Worm (Caenorhabditis elegans) whole organism, young adult: ENCODE results near the gene C55A1.4.

Experiments
- B0261.1 ChIP-seq: sonication (generic microtip); optimal IDR thresholded peaks from 2 replicates; lab custom pipeline; 2016; ENCODE audit warnings: mild to moderate bottlenecking, missing genetic modification characterization, moderate library complexity, missing compliant biosample characterization
- C17E4.6 ChIP-seq: fragments of 200-800 bp; sonication (Bioruptor generic); IDR thresholded peaks from 2 replicates; pipeline ENCODE4 v1.3.6; 2022; ENCODE audit warnings: missing genetic modification reagents, missing genetic modification characterization, missing compliant biosample characterization
- F49E8.2 ChIP-seq: sonication (generic microtip); optimal IDR thresholded peaks from 3 replicates; lab custom pipeline; 2017; ENCODE audit warnings: missing genetic modification characterization, mild to moderate bottlenecking, missing compliant biosample characterization, antibody characterized with exemption, moderate library complexity; ENCODE audit not compliant: insufficient read depth
- F55B11.4 ChIP-seq: sonication (generic microtip); optimal IDR thresholded peaks from 2 replicates; lab custom pipeline; 2016; ENCODE audit warnings: missing compliant biosample characterization, missing genetic modification characterization, borderline replicate concordance; ENCODE audit not compliant: insufficient read depth
- F57A8.1 ChIP-seq: fragments of 200-800 bp; sonication (Bioruptor generic); optimal IDR thresholded peaks from 2 replicates; lab custom pipeline; 2018; ENCODE audit warnings: mild to moderate bottlenecking, missing genetic modification characterization, moderate library complexity, missing compliant biosample characterization
- F57C9.4 ChIP-seq: sonication (generic microtip); optimal IDR thresholded peaks from 2 replicates; lab custom pipeline; 2017; ENCODE audit warnings: mild to moderate bottlenecking, missing genetic modification characterization, missing compliant biosample characterization
- T26A5.8 ChIP-seq: sonication (generic microtip); optimal IDR thresholded peaks from 2 replicates; lab custom pipeline; 2016; ENCODE audit warnings: missing genetic modification characterization, missing compliant biosample characterization
- Y53F4B.3 ChIP-seq: fragments of 200-800 bp; sonication (Bioruptor generic); IDR thresholded peaks from 2 replicates; pipeline ENCODE4 v1.3.6; 2022; ENCODE audit warnings: missing genetic modification reagents, missing genetic modification characterization, missing compliant biosample characterization
- ZK185.1 ChIP-seq: sonication (generic microtip); optimal IDR thresholded peaks from 2 replicates; lab custom pipeline; 2016; ENCODE audit warnings: mild to moderate bottlenecking, missing genetic modification characterization, missing compliant biosample characterization; ENCODE audit not compliant: poor library complexity, severe bottlenecking
- ama-1 ChIP-seq, 3 experiments: fragments of 150-350 bp in 1 of 3; sonication (generic microtip) in 2 of 3; optimal IDR thresholded peaks; 2 replicates each; lab custom pipeline; 2014 to 2018; ENCODE audit warnings: missing biosample characterization in 2 of 3, missing genetic modification characterization in 2 of 3, missing genetic modification reagents in 2 of 3
- aptf-2 ChIP-seq: fragments of 200-800 bp; sonication (Bioruptor generic); conservative IDR thresholded peaks from 2 replicates; pipeline ENCODE4 v1.3.6; 2022; ENCODE audit warnings: missing genetic modification reagents, missing genetic modification characterization, missing compliant biosample characterization
- athp-1 ChIP-seq: sonication (generic microtip); optimal IDR thresholded peaks from 2 replicates; lab custom pipeline; 2017; ENCODE audit warnings: mild to moderate bottlenecking, missing genetic modification characterization, missing compliant biosample characterization
- attf-3 ChIP-seq: fragments of 200-800 bp; sonication (Bioruptor generic); conservative IDR thresholded peaks from 2 replicates; pipeline ENCODE4 v1.3.6; 2022; ENCODE audit warnings: missing genetic modification reagents, missing genetic modification characterization, missing compliant biosample characterization
- attf-6 ChIP-seq: fragments of 200-800 bp; sonication (Bioruptor generic); IDR thresholded peaks from 2 replicates; pipeline ENCODE4 v1.3.6; 2022; ENCODE audit warnings: missing genetic modification reagents, missing genetic modification characterization, missing compliant biosample characterization
- bed-2 ChIP-seq: fragments of 200-800 bp; sonication (Bioruptor generic); IDR thresholded peaks from 2 replicates; pipeline ENCODE4 v1.3.6; 2022; ENCODE audit warnings: missing genetic modification reagents, missing genetic modification characterization, missing compliant biosample characterization
- cebp-1 ChIP-seq, 2 experiments: fragments of 200-800 bp in 1 of 2; sonication (Bioruptor generic) in 1 of 2; sonication (generic microtip) in 1 of 2; IDR thresholded peaks in 1 of 2; optimal IDR thresholded peaks in 1 of 2; 2 replicates each; pipeline versions ENCODE4 v1.3.6 to Lab custom; 2017 to 2022; ENCODE audit warnings: missing compliant biosample characterization in 2 of 2, missing genetic modification characterization in 2 of 2, mild to moderate bottlenecking in 1 of 2, missing genetic modification reagents in 1 of 2, moderate library complexity in 1 of 2
- cebp-2 ChIP-seq: fragments of 200-800 bp; sonication (Bioruptor generic); IDR thresholded peaks from 2 replicates; pipeline ENCODE4 v1.3.6; 2022; ENCODE audit warnings: missing genetic modification characterization, missing compliant biosample characterization
- die-1 ChIP-seq: sonication (generic microtip); optimal IDR thresholded peaks from 2 replicates; lab custom pipeline; 2016; ENCODE audit warnings: missing genotype, mild to moderate bottlenecking, missing genetic modification characterization, missing compliant biosample characterization
- egrh-3 ChIP-seq: fragments of 200-800 bp; sonication (Bioruptor generic); IDR thresholded peaks from 2 replicates; pipeline ENCODE4 v1.3.6; 2022; ENCODE audit warnings: missing genetic modification reagents, missing genetic modification characterization, missing compliant biosample characterization
- ekl-4 ChIP-seq: fragments of 200-800 bp; sonication (Bioruptor generic); IDR thresholded peaks from 2 replicates; pipeline ENCODE4 v1.3.6; 2022; ENCODE audit warnings: missing genetic modification reagents, missing genetic modification characterization, missing compliant biosample characterization
- fkh-3 ChIP-seq: sonication (generic microtip); optimal IDR thresholded peaks from 2 replicates; lab custom pipeline; 2016; ENCODE audit warnings: mild to moderate bottlenecking, missing genetic modification characterization, missing compliant biosample characterization
- him-1 ChIP-seq: sonication (generic microtip); optimal IDR thresholded peaks from 2 replicates; lab custom pipeline; 2016; ENCODE audit warnings: missing genotype, missing genetic modification reagents, missing genetic modification characterization, missing compliant biosample characterization
- hmg-20 ChIP-seq: fragments of 200-800 bp; sonication (Bioruptor generic); IDR thresholded peaks from 2 replicates; pipeline ENCODE4 v1.3.6; 2022; ENCODE audit warnings: missing genetic modification reagents, missing genetic modification characterization, missing compliant biosample characterization
- lin-40 ChIP-seq: sonication (generic microtip); optimal IDR thresholded peaks from 2 replicates; lab custom pipeline; 2016; ENCODE audit warnings: missing genetic modification characterization, mild to moderate bottlenecking, missing compliant biosample characterization, missing genotype, missing genetic modification reagents
- lsl-1 ChIP-seq: fragments of 200-800 bp; sonication (Bioruptor generic); optimal IDR thresholded peaks from 2 replicates; lab custom pipeline; 2018; ENCODE audit warnings: mild to moderate bottlenecking, missing genetic modification characterization, moderate library complexity, missing compliant biosample characterization
- nhr-27 ChIP-seq: fragments of 200-800 bp; sonication (Bioruptor generic); optimal IDR thresholded peaks from 2 replicates; lab custom pipeline; 2018; ENCODE audit warnings: mild to moderate bottlenecking, missing genetic modification characterization, moderate library complexity, missing compliant biosample characterization
- nhr-80 ChIP-seq: sonication (generic microtip); optimal IDR thresholded peaks from 2 replicates; lab custom pipeline; 2016; ENCODE audit warnings: missing genetic modification characterization, missing compliant biosample characterization
- pbrm-1 ChIP-seq: fragments of 200-800 bp; sonication (Bioruptor generic); IDR thresholded peaks from 2 replicates; pipeline ENCODE4 v1.3.6; 2022; ENCODE audit warnings: missing genetic modification reagents, missing genetic modification characterization, missing compliant biosample characterization
- repo-1 ChIP-seq: sonication (generic microtip); optimal IDR thresholded peaks from 2 replicates; lab custom pipeline; 2017; ENCODE audit warnings: mild to moderate bottlenecking, missing genetic modification characterization, missing compliant biosample characterization
- snpc-1.1 ChIP-seq: sonication (generic microtip); optimal IDR thresholded peaks from 2 replicates; lab custom pipeline; 2017; ENCODE audit warnings: missing genetic modification characterization, mild to moderate bottlenecking, missing compliant biosample characterization, antibody characterized with exemption, moderate library complexity, missing genotype, missing genetic modification reagents; ENCODE audit not compliant: insufficient read depth
- snpc-1.3 ChIP-seq: sonication (generic microtip); optimal IDR thresholded peaks from 2 replicates; lab custom pipeline; 2017; ENCODE audit warnings: missing genetic modification characterization, mild to moderate bottlenecking, missing compliant biosample characterization, antibody characterized with exemption, moderate library complexity, missing genotype, missing genetic modification reagents; ENCODE audit not compliant: insufficient read depth
- snpc-3.4 ChIP-seq: sonication (generic microtip); optimal IDR thresholded peaks from 2 replicates; lab custom pipeline; 2017; ENCODE audit warnings: missing genetic modification characterization, mild to moderate bottlenecking, missing compliant biosample characterization, antibody characterized with exemption, moderate library complexity, missing genotype, missing genetic modification reagents
- tbx-9 ChIP-seq: sonication (generic microtip); optimal IDR thresholded peaks from 2 replicates; lab custom pipeline; 2016; ENCODE audit warnings: borderline replicate concordance, missing genetic modification characterization, inconsistent platforms, missing compliant biosample characterization
- unc-62 ChIP-seq: fragments of 150-350 bp; optimal IDR thresholded peaks from 2 replicates; lab custom pipeline; 2014; ENCODE audit warnings: missing biosample characterization, missing genetic modification reagents, missing genetic modification characterization
- zim-3 ChIP-seq: sonication (generic microtip); optimal IDR thresholded peaks from 2 replicates; lab custom pipeline; 2017; ENCODE audit warnings: mild to moderate bottlenecking, missing genetic modification characterization, moderate library complexity, missing compliant biosample characterization
- ztf-25 ChIP-seq: fragments of 200-800 bp; sonication (Bioruptor generic); IDR thresholded peaks from 2 replicates; pipeline ENCODE4 v1.3.6; 2022; ENCODE audit warnings: missing genetic modification reagents, missing genetic modification characterization, missing compliant biosample characterization
- ztf-26 ChIP-seq: sonication (generic microtip); optimal IDR thresholded peaks from 2 replicates; lab custom pipeline; 2017; ENCODE audit warnings: missing genetic modification characterization, missing compliant biosample characterization

C55A1.4 gene

DNA sequence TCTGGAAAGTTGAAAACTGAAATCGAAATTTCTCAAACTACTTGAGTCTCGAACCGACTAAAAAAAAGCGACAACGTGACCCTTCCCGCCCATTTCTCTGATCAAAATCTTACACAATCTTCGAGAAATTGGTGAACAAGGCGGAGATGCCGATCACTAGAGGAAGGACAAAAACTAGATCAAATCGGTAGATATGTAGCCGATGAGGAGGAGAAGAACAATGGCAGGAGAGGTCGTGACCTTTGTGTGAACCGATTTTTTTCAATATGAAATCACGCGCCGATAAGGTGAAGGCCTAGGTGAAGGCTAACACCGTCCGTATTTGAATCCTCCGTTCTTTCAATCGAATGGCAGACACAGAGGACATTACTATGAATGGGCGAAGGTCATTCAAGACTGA lies 17.9 kb upstream of the C55A1.4 start:
- TF ChIP-seq die-1 (tag; lab: Kevin White, UChicago) (no peak), ZK185.1 (tag; lab: Kevin White, UChicago) (peak; percentile 10), ztf-25 (GFP tag; lab: Robert Waterston, UW) (no peak), lin-40 (tag; lab: Kevin White, UChicago) (peak; percentile 25), ztf-26 (peak; percentile 46)

- TF ChIP-seq F55B11.4 (tag; lab: Kevin White, UChicago) = no peak
- peak; percentile 3 for TF ChIP-seq nhr-80 (tag; lab: Kevin White, UChicago)
Measured at ce11 chrV:15658262-15659060, 15.4 kb upstream of the C55A1.4 start.

ce11 chrV:15654124-15654523 lies 11.0 kb upstream of the C55A1.4 start, which contains the start of gene F53E4.2:
F53E4.2 (plus strand) TSS chrV:15654424.
- TF ChIP-seq fkh-3 (tag; lab: Kevin White, UChicago) (no peak), hmg-20 (GFP tag; lab: Robert Waterston, UW) (no peak), B0261.1 (no peak)
- TF ChIP-seq, all 124 proteins: peak for 0

- no peak for TF ChIP-seq F57A8.1 (GFP tag; lab: Kevin White, UChicago)
- 0 out of 2 replicates have a peak, but pooled peaks have one; percentile 15 for TF ChIP-seq attf-6 (GFP tag; lab: Robert Waterston, UW)
- TF ChIP-seq him-1 (tag; lab: Kevin White, UChicago) = no peak
- no peak for TF ChIP-seq F49E8.2
- no peak for TF ChIP-seq cebp-1 (GFP tag; IDR thresholded peaks at IDR 0.05; lab: Robert Waterston, UW)
- TF ChIP-seq cebp-1 (tag; optimal IDR thresholded peaks at IDR 0.05; lab: Kevin White, UChicago) = peak; percentile 42
- TF ChIP-seq attf-3 (GFP tag; lab: Robert Waterston, UW) = 0 out of 2 replicates have a peak, but pooled peaks have one; percentile 27
- no peak for TF ChIP-seq nhr-27
- TF ChIP-seq tbx-9 (tag; lab: Kevin White, UChicago) = no peak
- peak; percentile 49; the same call in 1 of the 2 replicates for TF ChIP-seq ekl-4 (GFP tag; lab: Robert Waterston, UW)
- no peak for TF ChIP-seq C17E4.6 (GFP tag; lab: Robert Waterston, UW)
- no peak for TF ChIP-seq snpc-1.1 (tag; lab: Kevin White, UChicago)
- TF ChIP-seq unc-62 (GFP tag; lab: Kevin White, UChicago) = no peak
- TF ChIP-seq snpc-1.3 (tag; lab: Kevin White, UChicago) = no peak
- TF ChIP-seq, all 124 proteins: peak for 4
Measured at ce11 chrV:15652147-15652546, 9.1 kb upstream of the C55A1.4 start.

- TF ChIP-seq pbrm-1 = no peak
- no peak for TF ChIP-seq athp-1 (tag; lab: Kevin White, UChicago)
- TF ChIP-seq ztf-26 = no peak
- TF ChIP-seq repo-1 = no peak
- TF ChIP-seq Y53F4B.3 (GFP tag; lab: Robert Waterston, UW) = no peak
- no peak for TF ChIP-seq bed-2
- no peak for TF ChIP-seq lsl-1 (GFP tag; lab: Kevin White, UChicago)
- TF ChIP-seq F57C9.4 (tag; lab: Kevin White, UChicago) = no peak
- no peak for TF ChIP-seq egrh-3 (GFP tag; lab: Robert Waterston, UW)
- no peak for TF ChIP-seq snpc-3.4 (tag; lab: Kevin White, UChicago)
- TF ChIP-seq cebp-2 (GFP tag; lab: Robert Waterston, UW) = no peak
- TF ChIP-seq zim-3 = no peak
- no peak for TF ChIP-seq aptf-2 (GFP tag; lab: Robert Waterston, UW)
- TF ChIP-seq ama-1 (optimal IDR thresholded peaks at IDR 0.05; lab: Kevin White, UChicago) = no peak
- no peak for TF ChIP-seq ama-1 (GFP tag; optimal IDR thresholded peaks at IDR 0.05; lab: Kevin White, UChicago)
- no peak for TF ChIP-seq T26A5.8 (tag; lab: Kevin White, UChicago)
Measured at ce11 chrV:15650167-15650566, 7.1 kb upstream of the C55A1.4 start, which contains the start of gene sru-42. sru-42 (plus strand) TSS chrV:15650467.
